Fruit fly (Drosophila melanogaster) whole organism, embryonic: ENCODE results near the gene CG12766.

Experiments used
- CG10321 ChIP-seq: fragments of 200-800 bp; sonication (Bioruptor generic); IDR thresholded peaks from 2 replicates; pipeline ENCODE4 v1.3.6; 2022; ENCODE audit warnings: missing biosample characterization, missing genetic modification characterization
- CG12744 ChIP-seq: fragments of 200-800 bp; sonication (Bioruptor generic); optimal IDR thresholded peaks from 2 replicates; lab custom pipeline; 2016; ENCODE audit warnings: missing biosample characterization, missing genetic modification characterization
- CG13894 ChIP-seq: fragments of 200-800 bp; sonication (Bioruptor generic); optimal IDR thresholded peaks from 3 replicates; lab custom pipeline; 2018; ENCODE audit warnings: missing biosample characterization, mild to moderate bottlenecking, missing genetic modification characterization, moderate library complexity
- CG14860 ChIP-seq: fragments of 200-800 bp; sonication (Bioruptor generic); IDR thresholded peaks from 3 replicates; pipeline ENCODE4 v1.3.6; 2022; ENCODE audit warnings: missing biosample characterization, missing genetic modification characterization; ENCODE audit not compliant: partially characterized antibody
- CG17361 ChIP-seq: fragments of 200-800 bp; sonication (Bioruptor generic); IDR thresholded peaks from 3 replicates; pipeline ENCODE4 v1.3.6; 2022; ENCODE audit warnings: missing biosample characterization, missing genetic modification characterization
- CG1792 ChIP-seq: fragments of 200-800 bp; sonication (Bioruptor generic); optimal IDR thresholded peaks from 2 replicates; lab custom pipeline; 2016; ENCODE audit warnings: missing biosample characterization, missing genetic modification characterization
- CG1832 ChIP-seq: fragments of 200-800 bp; sonication (Bioruptor generic); optimal IDR thresholded peaks from 2 replicates; lab custom pipeline; 2017; ENCODE audit warnings: missing biosample characterization, mild to moderate bottlenecking, missing genetic modification characterization, inconsistent platforms
- CG4282 ChIP-seq: fragments of 200-800 bp; sonication (Bioruptor generic); optimal IDR thresholded peaks from 2 replicates; lab custom pipeline; 2016; ENCODE audit warnings: missing biosample characterization, missing genetic modification characterization
- CG5953 ChIP-seq: fragments of 200-800 bp; sonication (Bioruptor generic); IDR thresholded peaks from 2 replicates; pipeline ENCODE4 v1.3.6; 2022; ENCODE audit warnings: missing biosample characterization, missing genetic modification characterization
- CG6791 ChIP-seq: fragments of 200-800 bp; sonication (Bioruptor generic); IDR thresholded peaks from 3 replicates; pipeline ENCODE4 v1.3.6; 2022; ENCODE audit warnings: missing biosample characterization, missing genetic modification characterization; ENCODE audit not compliant: partially characterized antibody
- CG8924 ChIP-seq: fragments of 200-800 bp; optimal IDR thresholded peaks from 3 replicates; lab custom pipeline; 2019; ENCODE audit warnings: missing biosample characterization, mild to moderate bottlenecking, missing genetic modification characterization, moderate library complexity
- Chrac-16 ChIP-seq: fragments of 200-800 bp; sonication (Bioruptor generic); optimal IDR thresholded peaks from 3 replicates; lab custom pipeline; 2016; ENCODE audit warnings: missing biosample characterization, missing genetic modification characterization
- D19B ChIP-seq: fragments of 200-800 bp; sonication (Bioruptor generic); optimal IDR thresholded peaks from 2 replicates; lab custom pipeline; 2017; ENCODE audit warnings: missing biosample characterization, mild to moderate bottlenecking, missing genetic modification characterization
- Doc3 ChIP-seq: fragments of 200-800 bp; sonication (Bioruptor generic); IDR thresholded peaks from 3 replicates; pipeline ENCODE4 v1.3.6; 2022; ENCODE audit warnings: missing biosample characterization, missing genetic modification characterization; ENCODE audit not compliant: partially characterized antibody
- Ets65A ChIP-seq: fragments of 200-800 bp; sonication (Bioruptor generic); peaks from one replicate; lab custom pipeline; 2016; ENCODE audit warnings: missing biosample characterization, missing genetic modification characterization
- Hey ChIP-seq: fragments of 200-800 bp; sonication (Bioruptor generic); optimal IDR thresholded peaks from 3 replicates; lab custom pipeline; 2018; ENCODE audit warnings: missing biosample characterization, mild to moderate bottlenecking, missing genetic modification characterization
- Hr39 ChIP-seq: fragments of >200 bp; optimal IDR thresholded peaks from 2 replicates; lab custom pipeline; 2017
- Med ChIP-seq: fragments of 200-800 bp; sonication (Bioruptor generic); peaks from one replicate; lab custom pipeline; 2016; ENCODE audit warnings: missing biosample characterization, missing genetic modification characterization, mild to moderate bottlenecking, inconsistent platforms, moderate library complexity
- Mes4 ChIP-seq: fragments of 200-800 bp; sonication (Bioruptor generic); optimal IDR thresholded peaks from 2 replicates; lab custom pipeline; 2016; ENCODE audit warnings: missing biosample characterization, missing genetic modification characterization
- ac ChIP-seq: fragments of 200-800 bp; sonication (Bioruptor generic); optimal IDR thresholded peaks from 3 replicates; lab custom pipeline; 2017; ENCODE audit warnings: missing biosample characterization, mild to moderate bottlenecking, missing genetic modification characterization
- ato ChIP-seq: fragments of 200-800 bp; sonication (Bioruptor generic); IDR thresholded peaks from 2 replicates; pipeline ENCODE4 v1.3.6; 2022; ENCODE audit warnings: missing biosample characterization, missing genetic modification characterization; ENCODE audit not compliant: partially characterized antibody
- az2 ChIP-seq: fragments of 200-800 bp; sonication (Bioruptor generic); optimal IDR thresholded peaks from 3 replicates; lab custom pipeline; 2016; ENCODE audit warnings: missing biosample characterization, missing genetic modification characterization
- crol ChIP-seq: fragments of 200-800 bp; sonication (Bioruptor generic); IDR thresholded peaks from 2 replicates; pipeline ENCODE4 v1.3.6; 2022; ENCODE audit warnings: missing biosample characterization, missing genetic modification characterization
- crp ChIP-seq, 2 experiments: fragments of 200-800 bp; sonication (Bioruptor generic); optimal IDR thresholded peaks; 2 replicates in 1 of 2; 3 replicates in 1 of 2; lab custom pipeline; 2017; ENCODE audit warnings: missing biosample characterization in 2 of 2, missing genetic modification characterization in 2 of 2, mild to moderate bottlenecking in 1 of 2, moderate library complexity in 1 of 2
- emc ChIP-seq: fragments of 200-800 bp; sonication (Bioruptor generic); optimal IDR thresholded peaks from 2 replicates; lab custom pipeline; 2016; ENCODE audit warnings: missing biosample characterization, missing genetic modification characterization
- ems ChIP-seq: fragments of 200-800 bp; sonication (Bioruptor generic); optimal IDR thresholded peaks from 3 replicates; lab custom pipeline; 2016; ENCODE audit warnings: missing biosample characterization, missing genetic modification characterization
- her ChIP-seq: fragments of 200-800 bp; sonication (Bioruptor generic); optimal IDR thresholded peaks from 2 replicates; lab custom pipeline; 2016; ENCODE audit warnings: missing biosample characterization, missing genetic modification characterization
- ken ChIP-seq: fragments of 200-800 bp; sonication (Bioruptor generic); IDR thresholded peaks from 3 replicates; pipeline ENCODE4 v1.3.6; 2022; ENCODE audit warnings: missing biosample characterization, missing genetic modification characterization
- kni ChIP-seq: fragments of 200-800 bp; sonication (Bioruptor generic); optimal IDR thresholded peaks from 3 replicates; lab custom pipeline; 2017; ENCODE audit warnings: mild to moderate bottlenecking, missing biosample characterization, missing genetic modification reagents, missing genetic modification characterization
- lbe ChIP-seq: fragments of 200-800 bp; sonication (Bioruptor generic); optimal IDR thresholded peaks from 2 replicates; lab custom pipeline; 2016; ENCODE audit warnings: missing biosample characterization, mild to moderate bottlenecking, missing genetic modification characterization
- mld ChIP-seq: fragments of 200-800 bp; sonication (Bioruptor generic); IDR thresholded peaks from 3 replicates; pipeline ENCODE4 v1.3.6; 2022; ENCODE audit warnings: missing biosample characterization, missing genetic modification characterization; ENCODE audit not compliant: partially characterized antibody
- pros ChIP-seq: fragments of 200-800 bp; sonication (Bioruptor generic); optimal IDR thresholded peaks from 3 replicates; lab custom pipeline; 2019; ENCODE audit warnings: missing biosample characterization, mild to moderate bottlenecking, missing genetic modification characterization, moderate library complexity
- row ChIP-seq: fragments of 200-800 bp; sonication (Bioruptor generic); IDR thresholded peaks from 3 replicates; pipeline ENCODE4 v1.3.6; 2022; ENCODE audit warnings: missing biosample characterization, missing genetic modification characterization
- salm ChIP-seq: fragments of 200-800 bp; sonication (Bioruptor generic); optimal IDR thresholded peaks from 2 replicates; lab custom pipeline; 2018; ENCODE audit warnings: missing biosample characterization, mild to moderate bottlenecking, missing genetic modification characterization
- scrt ChIP-seq: fragments of 200-800 bp; sonication (Bioruptor generic); optimal IDR thresholded peaks from 2 replicates; lab custom pipeline; 2018; ENCODE audit warnings: missing biosample characterization, mild to moderate bottlenecking, missing genetic modification characterization, moderate library complexity
- sqz ChIP-seq: fragments of 200-800 bp; sonication (Bioruptor generic); optimal IDR thresholded peaks from 3 replicates; lab custom pipeline; 2018; ENCODE audit warnings: missing biosample characterization, mild to moderate bottlenecking, missing genetic modification characterization
- ssp ChIP-seq: fragments of 200-800 bp; sonication (Bioruptor generic); IDR thresholded peaks from 2 replicates; pipeline ENCODE4 v1.3.6; 2022; ENCODE audit warnings: missing biosample characterization, missing genetic modification characterization
- toy ChIP-seq: fragments of 200-800 bp; sonication (Bioruptor generic); IDR thresholded peaks from 2 replicates; pipeline ENCODE4 v1.3.6; 2022; ENCODE audit warnings: missing biosample characterization, missing genetic modification characterization
- wek ChIP-seq: fragments of 200-800 bp; sonication (Bioruptor generic); optimal IDR thresholded peaks from 3 replicates; lab custom pipeline; 2018; ENCODE audit warnings: missing biosample characterization, mild to moderate bottlenecking, missing genetic modification characterization, moderate library complexity

CG12766 gene

dm6 chr3L:3983466-3983946, 43.6 kb upstream of the CG12766 start, which contains the start of gene scrt (continued):
- TF ChIP-seq CG17361 (GFP tag; lab: Robert Waterston, UW) (0 out of 3 replicates have a peak, but pooled peaks have one; percentile 44), CG4282 (GFP tag; lab: Kevin White, UChicago) (no peak), az2 (no peak), lbe (GFP tag; lab: Kevin White, UChicago) (no peak), CG8924 (tag; lab: Kevin White, UChicago) (peak; percentile 76), ken (GFP tag; lab: Robert Waterston, UW) (0 out of 3 replicates have a peak, but pooled peaks have one; percentile 59), CG5953 (GFP tag; lab: Robert Waterston, UW) (no peak; the same call in 1 of the 2 replicates), salm (tag; lab: Kevin White, UChicago) (no peak), sqz (GFP tag; lab: Kevin White, UChicago) (no peak), wek (GFP tag; lab: Kevin White, UChicago) (no peak), D19B (GFP tag; lab: Kevin White, UChicago) (no peak), crp (GFP tag; optimal IDR thresholded peaks at IDR 0.05; lab: Kevin White, UChicago) (peak in 1 of 2 experiments; percentile 5), ems (GFP tag; lab: Kevin White, UChicago) (no peak), CG1792 (GFP tag; lab: Kevin White, UChicago) (peak; percentile 79), mld (GFP tag; lab: Robert Waterston, UW) (no peak), CG14860 (GFP tag; lab: Robert Waterston, UW) (no peak; the same call in 2 of the 3 replicates), Hr39 (lab: Kevin White, UChicago) (no peak), Chrac-16 (GFP tag; lab: Kevin White, UChicago) (no peak), emc (GFP tag; lab: Kevin White, UChicago) (no peak), CG10321 (GFP tag; lab: Robert Waterston, UW) (no peak), toy (no peak), Med (GFP tag; lab: Kevin White, UChicago) (peak; percentile 62), CG12744 (GFP tag; lab: Kevin White, UChicago) (no peak), row (GFP tag; lab: Robert Waterston, UW) (peak; percentile 84), ssp (no peak), her (GFP tag; lab: Kevin White, UChicago) (no peak)

DNA sequence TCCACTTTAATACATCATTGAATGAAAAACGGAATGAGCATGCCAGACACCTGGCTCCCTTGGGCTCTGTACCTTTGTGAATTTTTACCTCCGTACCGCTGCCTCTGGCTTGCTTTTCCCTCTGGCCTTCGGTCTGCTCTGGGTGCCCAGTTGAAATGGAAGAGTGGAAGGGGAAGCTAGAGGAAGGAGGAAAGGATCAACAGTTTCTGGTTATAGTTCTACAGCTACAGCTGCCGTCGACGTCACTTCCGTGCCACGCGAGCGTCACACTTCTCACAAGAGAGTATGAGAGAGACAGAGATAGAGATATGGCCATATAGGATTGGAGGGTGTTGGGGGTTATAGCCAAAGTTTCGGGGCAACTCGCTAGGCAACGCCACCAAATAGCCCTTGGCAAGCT, 40.1 kb upstream of the CG12766 start:
- TF ChIP-seq ato (no peak), crol (GFP tag; lab: Robert Waterston, UW) (peak; percentile 25; the same call in 1 of the 2 replicates), kni (GFP tag; lab: Kevin White, UChicago) (peak; percentile 30), Mes4 (GFP tag; lab: Kevin White, UChicago) (no peak), pros (GFP tag; lab: Kevin White, UChicago) (peak; percentile 64), Hey (peak; percentile 38), Ets65A (GFP tag; lab: Kevin White, UChicago) (peak; percentile 72), CG6791 (peak; percentile 33; the same call in 1 of the 3 replicates), CG1832 (GFP tag; lab: Kevin White, UChicago) (peak; percentile 23), CG13894 (peak; percentile 30), ac (GFP tag; lab: Kevin White, UChicago) (peak; percentile 54), Doc3 (no peak), scrt (peak; percentile 84)
